Fruit fly (Drosophila melanogaster) whole organism, embryonic: ENCODE results near the gene Mer.
A peak's percentile ranks its signal among the peaks of the same experiment; 100 is the strongest.

Source experiments
- Adf1 ChIP-seq: fragments of 200-800 bp; sonication (Bioruptor generic); IDR thresholded peaks from 2 replicates; pipeline ENCODE4 v1.3.6; 2022; ENCODE audit warnings: missing biosample characterization, missing genetic modification characterization
- Antp ChIP-seq: fragments of 200-800 bp; sonication (Bioruptor generic); optimal IDR thresholded peaks from 3 replicates; lab custom pipeline; 2016; ENCODE audit warnings: missing biosample characterization, missing genetic modification characterization
- Awh ChIP-seq: fragments of 200-800 bp; sonication (Bioruptor generic); IDR thresholded peaks from 2 replicates; pipeline ENCODE4, ENCODE4 v1.3.6; 2022; ENCODE audit warnings: missing biosample characterization, missing genetic modification characterization
- Bdp1 ChIP-seq: fragments of 200-800 bp; sonication (Bioruptor generic); optimal IDR thresholded peaks from 3 replicates; lab custom pipeline; 2016; ENCODE audit warnings: missing biosample characterization, missing genetic modification characterization
- CG10654 ChIP-seq: fragments of 200-800 bp; sonication (Bioruptor generic); optimal IDR thresholded peaks from 2 replicates; lab custom pipeline; 2016; ENCODE audit warnings: missing biosample characterization, missing genetic modification characterization
- CG1233 ChIP-seq: fragments of 200-800 bp; sonication (Bioruptor generic); optimal IDR thresholded peaks from 4 replicates; lab custom pipeline; 2018; ENCODE audit warnings: missing biosample characterization, mild to moderate bottlenecking, missing genetic modification characterization
- CG12942 ChIP-seq: fragments of 200-800 bp; sonication (Bioruptor generic); optimal IDR thresholded peaks from 3 replicates; lab custom pipeline; 2016; ENCODE audit warnings: missing biosample characterization, missing genetic modification characterization
- CG13287 ChIP-seq: fragments of 200-800 bp; sonication (Bioruptor generic); IDR thresholded peaks from 2 replicates; pipeline ENCODE4 v1.3.6; 2022; ENCODE audit warnings: missing biosample characterization, missing genetic modification characterization; ENCODE audit not compliant: partially characterized antibody
- CG18599 ChIP-seq: fragments of 200-800 bp; sonication (Bioruptor generic); optimal IDR thresholded peaks from 3 replicates; lab custom pipeline; 2017; ENCODE audit warnings: missing biosample characterization, missing genetic modification characterization, mild to moderate bottlenecking, moderate library complexity, missing genetic modification reagents
- CG2129 ChIP-seq: fragments of 200-800 bp; sonication (Bioruptor generic); IDR thresholded peaks from 2 replicates; pipeline ENCODE4 v1.3.6; 2022; ENCODE audit warnings: missing biosample characterization, missing genetic modification characterization; ENCODE audit not compliant: partially characterized antibody
- CG2678 ChIP-seq: fragments of 200-800 bp; sonication (Bioruptor generic); optimal IDR thresholded peaks from 3 replicates; lab custom pipeline; 2019; ENCODE audit warnings: missing biosample characterization, mild to moderate bottlenecking, missing genetic modification characterization, moderate library complexity
- CG2712 ChIP-seq: fragments of 200-800 bp; optimal IDR thresholded peaks from 3 replicates; lab custom pipeline; 2019; ENCODE audit warnings: missing biosample characterization, mild to moderate bottlenecking, missing genetic modification characterization, moderate library complexity
- CG31441 ChIP-seq: fragments of 200-800 bp; sonication (Bioruptor generic); IDR thresholded peaks from 2 replicates; pipeline ENCODE4 v1.3.6; 2022; ENCODE audit warnings: missing biosample characterization, missing genetic modification characterization
- CG32767 ChIP-seq: fragments of 200-800 bp; sonication (Bioruptor generic); IDR thresholded peaks from 2 replicates; pipeline ENCODE4 v1.3.6; 2022; ENCODE audit warnings: missing biosample characterization, missing genetic modification characterization
- CG3995 ChIP-seq: fragments of 200-800 bp; sonication (Bioruptor generic); optimal IDR thresholded peaks from 3 replicates; lab custom pipeline; 2016; ENCODE audit warnings: missing biosample characterization, missing genetic modification characterization
- CG4617 ChIP-seq: fragments of 200-800 bp; sonication (Bioruptor generic); optimal IDR thresholded peaks from 3 replicates; lab custom pipeline; 2016; ENCODE audit warnings: missing biosample characterization, missing genetic modification characterization, borderline replicate concordance
- CG6689 ChIP-seq: fragments of 200-800 bp; sonication (Bioruptor generic); IDR thresholded peaks from 2 replicates; pipeline ENCODE4 v1.3.6; 2022; ENCODE audit warnings: missing biosample characterization, missing genetic modification characterization
- CG6765 ChIP-seq: fragments of 200-800 bp; sonication (Bioruptor generic); optimal IDR thresholded peaks from 3 replicates; lab custom pipeline; 2017; ENCODE audit warnings: missing biosample characterization, mild to moderate bottlenecking, missing genetic modification characterization
- CG6854 ChIP-seq: fragments of 200-800 bp; sonication (Bioruptor generic); optimal IDR thresholded peaks from 3 replicates; lab custom pipeline; 2017; ENCODE audit warnings: missing biosample characterization, mild to moderate bottlenecking, missing genetic modification characterization
- CG7556 ChIP-seq: fragments of 200-800 bp; sonication (Bioruptor generic); optimal IDR thresholded peaks from 2 replicates; lab custom pipeline; 2017; ENCODE audit warnings: missing biosample characterization, mild to moderate bottlenecking, missing genetic modification characterization
- CG7745 ChIP-seq: fragments of 200-800 bp; sonication (Bioruptor generic); optimal IDR thresholded peaks from 2 replicates; lab custom pipeline; 2018; ENCODE audit warnings: missing biosample characterization, mild to moderate bottlenecking, missing genetic modification characterization, moderate library complexity
- CG8089 ChIP-seq: fragments of 200-800 bp; sonication (Bioruptor generic); optimal IDR thresholded peaks from 3 replicates; lab custom pipeline; 2016; ENCODE audit warnings: missing biosample characterization, missing genetic modification characterization
- CG9215 ChIP-seq: fragments of 200-800 bp; sonication (Bioruptor generic); IDR thresholded peaks from 2 replicates; pipeline ENCODE4 v1.3.6; 2022; ENCODE audit warnings: missing biosample characterization, missing genetic modification characterization
- HmgZ ChIP-seq: fragments of 200-800 bp; sonication (Bioruptor generic); optimal IDR thresholded peaks from 2 replicates; lab custom pipeline; 2018; ENCODE audit warnings: missing biosample characterization, mild to moderate bottlenecking, missing genetic modification characterization
- Max ChIP-seq: fragments of 200-800 bp; sonication (Bioruptor generic); optimal IDR thresholded peaks from 2 replicates; lab custom pipeline; 2016; ENCODE audit warnings: missing biosample characterization, mild to moderate bottlenecking, missing genetic modification characterization
- Myb ChIP-seq: fragments of 200-800 bp; sonication (Bioruptor generic); optimal IDR thresholded peaks from 2 replicates; lab custom pipeline; 2016; ENCODE audit warnings: missing biosample characterization, missing genetic modification characterization
- Oaz ChIP-seq: fragments of 200-800 bp; sonication (Bioruptor generic); IDR thresholded peaks from 2 replicates; pipeline ENCODE4 v1.3.6; 2022; ENCODE audit warnings: missing biosample characterization, missing genetic modification characterization
- PHDP ChIP-seq: fragments of 200-800 bp; sonication (Bioruptor generic); optimal IDR thresholded peaks from 3 replicates; lab custom pipeline; 2018; ENCODE audit warnings: missing biosample characterization, mild to moderate bottlenecking, missing genetic modification characterization, moderate library complexity
- Pdp1 ChIP-seq, 2 experiments: fragments of 200-800 bp; sonication (Bioruptor generic); optimal IDR thresholded peaks; 3 replicates each; lab custom pipeline; 2016; ENCODE audit warnings: missing biosample characterization in 2 of 2, missing genetic modification characterization in 2 of 2, mild to moderate bottlenecking in 1 of 2, moderate library complexity in 1 of 2
- Side ChIP-seq: fragments of 200-800 bp; sonication (Bioruptor generic); optimal IDR thresholded peaks from 2 replicates; lab custom pipeline; 2016; ENCODE audit warnings: missing biosample characterization, missing genetic modification characterization
- abd-A ChIP-seq: fragments of 200-800 bp; sonication (Bioruptor generic); optimal IDR thresholded peaks from 3 replicates; lab custom pipeline; 2019; ENCODE audit warnings: missing biosample characterization, mild to moderate bottlenecking, missing genetic modification characterization, moderate library complexity
- ac ChIP-seq: fragments of 200-800 bp; sonication (Bioruptor generic); optimal IDR thresholded peaks from 3 replicates; lab custom pipeline; 2017; ENCODE audit warnings: missing biosample characterization, mild to moderate bottlenecking, missing genetic modification characterization
- ap ChIP-seq: fragments of 200-800 bp; sonication (Bioruptor generic); IDR thresholded peaks from 2 replicates; pipeline ENCODE4 v1.3.6; 2022; ENCODE audit warnings: missing biosample characterization, missing genetic modification characterization
- chm ChIP-seq: fragments of 200-800 bp; sonication (Bioruptor generic); IDR thresholded peaks from 2 replicates; pipeline ENCODE4 v1.3.6; 2022; ENCODE audit warnings: missing biosample characterization, missing genetic modification characterization
- crc ChIP-seq: fragments of 200-800 bp; sonication (Bioruptor generic); optimal IDR thresholded peaks from 2 replicates; lab custom pipeline; 2016; ENCODE audit warnings: missing biosample characterization, missing genetic modification characterization
- croc ChIP-seq: fragments of 200-800 bp; sonication (Bioruptor generic); conservative IDR thresholded peaks from 3 replicates; pipeline ENCODE4 v1.3.6; 2022; ENCODE audit warnings: missing biosample characterization, missing genetic modification characterization
- crol ChIP-seq: fragments of 200-800 bp; sonication (Bioruptor generic); IDR thresholded peaks from 2 replicates; pipeline ENCODE4 v1.3.6; 2022; ENCODE audit warnings: missing biosample characterization, missing genetic modification characterization
- crp ChIP-seq, 2 experiments: fragments of 200-800 bp; sonication (Bioruptor generic); optimal IDR thresholded peaks; 2 replicates in 1 of 2; 3 replicates in 1 of 2; lab custom pipeline; 2017; ENCODE audit warnings: missing biosample characterization in 2 of 2, missing genetic modification characterization in 2 of 2, mild to moderate bottlenecking in 1 of 2, moderate library complexity in 1 of 2
- dati ChIP-seq: fragments of 200-800 bp; sonication (Bioruptor generic); IDR thresholded peaks from 2 replicates; pipeline ENCODE4 v1.3.6; 2022; ENCODE audit warnings: missing biosample characterization, missing genetic modification characterization
- gem ChIP-seq: fragments of 200-800 bp; sonication (Bioruptor generic); optimal IDR thresholded peaks from 2 replicates; lab custom pipeline; 2019; ENCODE audit warnings: missing biosample characterization, mild to moderate bottlenecking, missing genetic modification characterization, moderate library complexity
- gt ChIP-seq: fragments of 200-800 bp; sonication (Bioruptor generic); IDR thresholded peaks from 2 replicates; pipeline ENCODE4 v1.3.6; 2022; ENCODE audit warnings: missing biosample characterization, missing genetic modification characterization
- lmd ChIP-seq: fragments of 200-800 bp; sonication (Bioruptor generic); IDR thresholded peaks from 2 replicates; pipeline ENCODE4 v1.3.6; 2022; ENCODE audit warnings: missing biosample characterization, missing genetic modification characterization
- lov ChIP-seq, 2 experiments: fragments of 200-800 bp in 1 of 2; fragments of >200 bp in 1 of 2; sonication (Bioruptor generic) in 1 of 2; IDR thresholded peaks in 1 of 2; optimal IDR thresholded peaks in 1 of 2; 2 replicates in 1 of 2; 3 replicates in 1 of 2; pipeline versions ENCODE4 v1.3.6 to Lab custom; 2017 to 2022; ENCODE audit warnings: missing biosample characterization in 1 of 2, missing genetic modification characterization in 1 of 2
- mirr ChIP-seq: fragments of 200-800 bp; sonication (Bioruptor generic); optimal IDR thresholded peaks from 3 replicates; lab custom pipeline; 2018; ENCODE audit warnings: missing biosample characterization, mild to moderate bottlenecking, missing genetic modification characterization
- mld ChIP-seq: fragments of 200-800 bp; sonication (Bioruptor generic); IDR thresholded peaks from 3 replicates; pipeline ENCODE4 v1.3.6; 2022; ENCODE audit warnings: missing biosample characterization, missing genetic modification characterization; ENCODE audit not compliant: partially characterized antibody
- pum ChIP-seq: fragments of 200-800 bp; sonication (Bioruptor generic); optimal IDR thresholded peaks from 2 replicates; lab custom pipeline; 2016; ENCODE audit warnings: missing biosample characterization, missing genetic modification characterization
- row ChIP-seq: fragments of 200-800 bp; sonication (Bioruptor generic); IDR thresholded peaks from 3 replicates; pipeline ENCODE4 v1.3.6; 2022; ENCODE audit warnings: missing biosample characterization, missing genetic modification characterization
- sens ChIP-seq: fragments of 200-800 bp; sonication (Bioruptor generic); peaks from one replicate; lab custom pipeline; 2016; ENCODE audit warnings: missing biosample characterization, missing genetic modification characterization
- sim ChIP-seq: fragments of 200-800 bp; sonication (Bioruptor generic); IDR thresholded peaks from 2 replicates; pipeline ENCODE4 v1.3.6; 2022; ENCODE audit warnings: missing biosample characterization, missing genetic modification characterization
- sima ChIP-seq: fragments of 200-800 bp; sonication (Bioruptor generic); optimal IDR thresholded peaks from 2 replicates; lab custom pipeline; 2016; ENCODE audit warnings: missing biosample characterization, missing genetic modification characterization
- tio ChIP-seq: fragments of 200-800 bp; sonication (Bioruptor generic); optimal IDR thresholded peaks from 2 replicates; lab custom pipeline; 2017; ENCODE audit warnings: missing biosample characterization, missing genetic modification characterization, inconsistent platforms

Gene Mer

DNA sequence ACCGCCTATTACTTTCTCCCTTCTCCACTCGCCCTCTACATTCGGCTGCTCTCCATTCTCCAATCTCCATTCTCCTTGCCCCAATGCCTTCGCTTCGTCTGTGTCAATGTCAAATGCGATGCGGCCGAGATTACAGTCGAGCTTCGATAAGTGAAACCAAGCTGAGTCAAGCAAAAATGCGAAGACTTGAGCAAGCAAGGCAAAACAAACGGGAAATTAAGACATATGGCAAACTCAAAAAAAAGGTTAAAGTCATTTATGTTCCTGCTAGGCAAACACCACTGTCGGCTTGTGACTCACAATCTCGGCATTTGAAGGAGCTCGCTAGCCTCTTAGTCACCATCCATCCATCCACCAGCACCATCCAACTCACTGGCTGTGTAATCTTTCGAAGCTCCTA, 24.9 kb downstream of the Mer start (continued):
- no peak for TF ChIP-seq CG13287 (GFP tag; lab: Robert Waterston, UW)
- TF ChIP-seq PHDP (tag; lab: Kevin White, UChicago), result peak; percentile 95
- TF ChIP-seq CG3995 (GFP tag; lab: Kevin White, UChicago), result peak; percentile 73
- TF ChIP-seq CG7556, result peak; percentile 95
- TF ChIP-seq mld (GFP tag; lab: Robert Waterston, UW), result no peak
- TF ChIP-seq CG1233 (GFP tag; lab: Kevin White, UChicago), result peak; percentile 91
- TF ChIP-seq lmd (GFP tag; lab: Robert Waterston, UW), result peak; percentile 92
- TF ChIP-seq CG10654 (GFP tag; lab: Kevin White, UChicago), result peak; percentile 88
- peak; percentile 89 for TF ChIP-seq ac (GFP tag; lab: Kevin White, UChicago)
- peak in 1 of 2 experiments; percentile 64 for TF ChIP-seq crp (GFP tag; optimal IDR thresholded peaks at IDR 0.05; lab: Kevin White, UChicago)
- peak; percentile 88 for TF ChIP-seq CG32767 (GFP tag; lab: Robert Waterston, UW)
- peak; percentile 97 for TF ChIP-seq CG12942 (GFP tag; lab: Kevin White, UChicago)
- TF ChIP-seq mirr (GFP tag; lab: Kevin White, UChicago), result peak; percentile 86
- peak; percentile 98 for TF ChIP-seq chm (GFP tag; lab: Robert Waterston, UW)
- TF ChIP-seq CG18599 (GFP tag; lab: Kevin White, UChicago), result peak; percentile 95
- peak; percentile 91 for TF ChIP-seq croc (GFP tag; lab: Robert Waterston, UW)
- peak; percentile 92 for TF ChIP-seq Awh (GFP tag; lab: Robert Waterston, UW)
- peak; percentile 97 for TF ChIP-seq crc
- peak; percentile 75 for TF ChIP-seq sima (GFP tag; lab: Kevin White, UChicago)
- peak; percentile 78 for TF ChIP-seq CG6765 (GFP tag; lab: Kevin White, UChicago)
- TF ChIP-seq HmgZ (tag; lab: Kevin White, UChicago), result peak; percentile 98
- peak; percentile 98 for TF ChIP-seq row
- peak; percentile 91 for TF ChIP-seq CG4617
- peak; percentile 96 to 98 for TF ChIP-seq Pdp1 (GFP tag; optimal IDR thresholded peaks at IDR 0.05; lab: Kevin White, UChicago)
- TF ChIP-seq pum (GFP tag; lab: Kevin White, UChicago), result peak; percentile 98
- peak; percentile 90 for TF ChIP-seq Myb (GFP tag; lab: Kevin White, UChicago)
- TF ChIP-seq Adf1 (GFP tag; lab: Robert Waterston, UW), result peak; percentile 68
- TF ChIP-seq CG2678 (tag; lab: Kevin White, UChicago), result peak; percentile 95
- TF ChIP-seq tio (GFP tag; lab: Kevin White, UChicago), result peak; percentile 96
- TF ChIP-seq crol (GFP tag; lab: Robert Waterston, UW), result peak; percentile 72
- TF ChIP-seq gem (tag; lab: Kevin White, UChicago), result peak; percentile 97
- TF ChIP-seq CG7745 (tag; lab: Kevin White, UChicago), result peak; percentile 15
- no peak for TF ChIP-seq abd-A (tag; lab: Kevin White, UChicago)
- TF ChIP-seq CG2129, result no peak
- peak; percentile 86 for TF ChIP-seq gt (GFP tag; lab: Robert Waterston, UW)
- peak; percentile 79 for TF ChIP-seq dati (GFP tag; lab: Robert Waterston, UW)
- TF ChIP-seq CG6689 (GFP tag; lab: Robert Waterston, UW), result peak; percentile 94
- peak; percentile 91 for TF ChIP-seq CG31441 (GFP tag; lab: Robert Waterston, UW)
- peak; percentile 96 for TF ChIP-seq CG8089 (GFP tag; lab: Kevin White, UChicago)
- TF ChIP-seq CG6854 (GFP tag; lab: Kevin White, UChicago), result peak; percentile 79
- peak; percentile 99 for TF ChIP-seq Side (GFP tag; lab: Kevin White, UChicago)
- TF ChIP-seq Oaz (GFP tag; lab: Robert Waterston, UW), result peak; percentile 92
- TF ChIP-seq sens (GFP tag; lab: Kevin White, UChicago), result peak; percentile 100
- TF ChIP-seq CG9215, result peak; percentile 85
- peak; percentile 99 for TF ChIP-seq Antp (GFP tag; lab: Kevin White, UChicago)
- no peak for TF ChIP-seq lov (optimal IDR thresholded peaks at IDR 0.05; lab: Kevin White, UChicago)
- TF ChIP-seq lov (GFP tag; IDR thresholded peaks at IDR 0.05; lab: Robert Waterston, UW), result peak; percentile 95
- peak; percentile 73 for TF ChIP-seq sim (GFP tag; lab: Robert Waterston, UW)
- peak; percentile 91 for TF ChIP-seq ap (GFP tag; lab: Robert Waterston, UW)
- peak; percentile 88 for TF ChIP-seq Max
- peak; percentile 92 for TF ChIP-seq Bdp1 (GFP tag; lab: Kevin White, UChicago)
- peak; percentile 95 for TF ChIP-seq CG2712
